Worm (Caenorhabditis elegans) whole organism, L3 larva: ENCODE data around the gene enu-3.5.

ENCODE experiments used
- ZK546.5 ChIP-seq: sonication (generic microtip); optimal IDR thresholded peaks from 2 replicates; lab custom pipeline; 2017; ENCODE audit warnings: missing biosample characterization, missing genetic modification characterization
- ama-1 ChIP-seq: fragments of 150-350 bp; optimal IDR thresholded peaks from 2 replicates; lab custom pipeline; 2018
- ceh-82 ChIP-seq: fragments of 150-350 bp; optimal IDR thresholded peaks from 2 replicates; lab custom pipeline; 2014; ENCODE audit warnings: missing biosample characterization, missing genetic modification characterization
- hmg-11 ChIP-seq: sonication (generic microtip); optimal IDR thresholded peaks from 2 replicates; lab custom pipeline; 2016; ENCODE audit warnings: missing genetic modification characterization, missing compliant biosample characterization
- jun-1 ChIP-seq: fragments of 150-350 bp; optimal IDR thresholded peaks from 2 replicates; lab custom pipeline; 2014; ENCODE audit warnings: missing biosample characterization, missing genetic modification reagents, missing genetic modification characterization
- lin-15B ChIP-seq: fragments of 150-350 bp; optimal IDR thresholded peaks from 2 replicates; lab custom pipeline; 2014; ENCODE audit warnings: missing biosample characterization, missing genetic modification characterization
- nhr-11 ChIP-seq: fragments of 150-350 bp; optimal IDR thresholded peaks from 2 replicates; lab custom pipeline; 2014; ENCODE audit warnings: missing biosample characterization, missing genetic modification characterization
- nhr-12 ChIP-seq: fragments of 150-350 bp; optimal IDR thresholded peaks from 2 replicates; lab custom pipeline; 2014; ENCODE audit warnings: missing biosample characterization, missing genetic modification characterization
- nhr-237 ChIP-seq: fragments of 150-350 bp; optimal IDR thresholded peaks from 2 replicates; lab custom pipeline; 2014; ENCODE audit warnings: missing biosample characterization, missing genetic modification characterization
- nhr-25 ChIP-seq: sonication (generic microtip); optimal IDR thresholded peaks from 2 replicates; lab custom pipeline; 2017; ENCODE audit warnings: missing biosample characterization, missing genetic modification characterization
- skn-1 ChIP-seq: fragments of 150-350 bp; optimal IDR thresholded peaks from 2 replicates; lab custom pipeline; 2014; ENCODE audit warnings: missing biosample characterization, missing genetic modification characterization
- tbx-2 ChIP-seq: sonication (generic microtip); optimal IDR thresholded peaks from 2 replicates; lab custom pipeline; 2016; ENCODE audit warnings: mild to moderate bottlenecking, missing genetic modification characterization, missing compliant biosample characterization
- zag-1 ChIP-seq: fragments of 150-350 bp; optimal IDR thresholded peaks from 2 replicates; lab custom pipeline; 2014; ENCODE audit warnings: missing biosample characterization, missing genetic modification characterization
- ztf-11 ChIP-seq: fragments of 150-350 bp; optimal IDR thresholded peaks from 2 replicates; lab custom pipeline; 2014; ENCODE audit warnings: missing biosample characterization, missing genetic modification characterization

- no peak for TF ChIP-seq ZK546.5 (tag; lab: Kevin White, UChicago)
- TF ChIP-seq hmg-11 (tag; lab: Kevin White, UChicago), result no peak
- TF ChIP-seq ceh-82 (tag; lab: Kevin White, UChicago), result no peak
- TF ChIP-seq nhr-11 (tag; lab: Kevin White, UChicago), result no peak
- no peak for TF ChIP-seq nhr-237 (tag; lab: Kevin White, UChicago)
- TF ChIP-seq nhr-12 (tag; lab: Kevin White, UChicago), result no peak
- TF ChIP-seq ama-1 (lab: Kevin White, UChicago), result no peak
- no peak for TF ChIP-seq zag-1 (tag; lab: Kevin White, UChicago)
- TF ChIP-seq jun-1 (tag; lab: Kevin White, UChicago), result no peak
- no peak for TF ChIP-seq skn-1 (tag; lab: Kevin White, UChicago)
- no peak for TF ChIP-seq tbx-2 (tag; lab: Kevin White, UChicago)
- no peak for TF ChIP-seq lin-15B
- no peak for TF ChIP-seq ztf-11 (tag; lab: Kevin White, UChicago)
- no peak for TF ChIP-seq nhr-25 (tag; lab: Kevin White, UChicago)
Measured at ce11 chrIII:12840204-12840603, 37.8 kb upstream of the enu-3.5 start.
